Fruit fly (Drosophila melanogaster) whole organism, embryonic: ENCODE data around the gene CG43707.
A peak's percentile ranks its signal among the peaks of the same experiment; 100 is the strongest.

Source experiments
- ATbp ChIP-seq: fragments of 200-800 bp; sonication (Bioruptor generic); optimal IDR thresholded peaks from 2 replicates; lab custom pipeline; 2017; ENCODE audit warnings: missing biosample characterization, mild to moderate bottlenecking, missing genetic modification characterization, missing genetic modification reagents
- Abd-B ChIP-seq: fragments of 200-800 bp; sonication (Bioruptor generic); optimal IDR thresholded peaks from 2 replicates; lab custom pipeline; 2018; ENCODE audit warnings: missing biosample characterization, mild to moderate bottlenecking, missing genetic modification characterization, moderate library complexity
- Atf-2 ChIP-seq: fragments of 200-800 bp; sonication (Bioruptor generic); optimal IDR thresholded peaks from 2 replicates; lab custom pipeline; 2016; ENCODE audit warnings: missing biosample characterization, missing genetic modification characterization
- Atf6 ChIP-seq: fragments of 200-800 bp; sonication (Bioruptor generic); IDR thresholded peaks from 2 replicates; pipeline ENCODE4 v1.3.6; 2022; ENCODE audit warnings: missing biosample characterization, missing genetic modification characterization
- CG12155 ChIP-seq: fragments of 200-800 bp; sonication (Bioruptor generic); optimal IDR thresholded peaks from 3 replicates; lab custom pipeline; 2016; ENCODE audit warnings: missing biosample characterization, missing genetic modification characterization
- CG1832 ChIP-seq: fragments of 200-800 bp; sonication (Bioruptor generic); optimal IDR thresholded peaks from 2 replicates; lab custom pipeline; 2017; ENCODE audit warnings: missing biosample characterization, mild to moderate bottlenecking, missing genetic modification characterization, inconsistent platforms
- CG18599 ChIP-seq: fragments of 200-800 bp; sonication (Bioruptor generic); optimal IDR thresholded peaks from 3 replicates; lab custom pipeline; 2017; ENCODE audit warnings: missing biosample characterization, missing genetic modification characterization, mild to moderate bottlenecking, moderate library complexity, missing genetic modification reagents
- CG30431 ChIP-seq: fragments of 200-800 bp; sonication (Bioruptor generic); optimal IDR thresholded peaks from 2 replicates; lab custom pipeline; 2017; ENCODE audit warnings: missing biosample characterization, missing genetic modification characterization
- CG33557 ChIP-seq: fragments of 200-800 bp; sonication (Bioruptor generic); optimal IDR thresholded peaks from 2 replicates; lab custom pipeline; 2019; ENCODE audit warnings: missing biosample characterization, mild to moderate bottlenecking, missing genetic modification characterization, moderate library complexity
- CG34376 ChIP-seq: fragments of 200-800 bp; sonication (Bioruptor generic); optimal IDR thresholded peaks from 2 replicates; lab custom pipeline; 2018; ENCODE audit warnings: missing biosample characterization, mild to moderate bottlenecking, missing genetic modification characterization
- CG4328 ChIP-seq: fragments of 200-800 bp; sonication (Bioruptor generic); optimal IDR thresholded peaks from 3 replicates; lab custom pipeline; 2017; ENCODE audit warnings: missing biosample characterization, missing genetic modification reagents, missing genetic modification characterization
- CG7963 ChIP-seq: fragments of 200-800 bp; sonication (Bioruptor generic); IDR thresholded peaks from 3 replicates; pipeline ENCODE4 v1.3.6; 2022; ENCODE audit warnings: missing biosample characterization, missing genetic modification characterization; ENCODE audit not compliant: partially characterized antibody
- CG8765 ChIP-seq: fragments of 200-800 bp; sonication (Bioruptor generic); IDR thresholded peaks from 2 replicates; pipeline ENCODE4 v1.3.6; 2022; ENCODE audit warnings: missing biosample characterization, missing genetic modification characterization
- CG9932 ChIP-seq: fragments of 200-800 bp; sonication (Bioruptor generic); IDR thresholded peaks from 2 replicates; pipeline ENCODE4 v1.3.6; 2022; ENCODE audit warnings: missing biosample characterization, missing genetic modification characterization
- CrebB ChIP-seq: fragments of 200-800 bp; sonication (Bioruptor generic); optimal IDR thresholded peaks from 3 replicates; lab custom pipeline; 2018; ENCODE audit warnings: missing biosample characterization, mild to moderate bottlenecking, missing genetic modification characterization
- Dfd ChIP-seq, 2 experiments: fragments of >200 bp; optimal IDR thresholded peaks; 2 replicates each; lab custom pipeline; 2017; ENCODE audit warnings: missing biosample characterization in 2 of 2, missing genetic modification characterization in 2 of 2
- Dref ChIP-seq: fragments of 200-800 bp; sonication (Bioruptor generic); IDR thresholded peaks from 2 replicates; pipeline ENCODE4 v1.3.6; 2022; ENCODE audit warnings: missing biosample characterization, missing genetic modification characterization
- ERR ChIP-seq: fragments of 200-800 bp; sonication (Bioruptor generic); optimal IDR thresholded peaks from 2 replicates; lab custom pipeline; 2016; ENCODE audit warnings: missing biosample characterization, missing genetic modification characterization
- HLHmδ ChIP-seq: fragments of 200-800 bp; sonication (Bioruptor generic); optimal IDR thresholded peaks from 2 replicates; lab custom pipeline; 2018; ENCODE audit warnings: missing biosample characterization, mild to moderate bottlenecking, missing genetic modification characterization, moderate library complexity
- Hmr ChIP-seq: fragments of 200-800 bp; sonication (Bioruptor generic); optimal IDR thresholded peaks from 3 replicates; lab custom pipeline; 2017; ENCODE audit warnings: mild to moderate bottlenecking, missing biosample characterization, missing genetic modification reagents, missing genetic modification characterization
- Hmx ChIP-seq: fragments of 200-800 bp; sonication (Bioruptor generic); optimal IDR thresholded peaks from 2 replicates; lab custom pipeline; 2016; ENCODE audit warnings: missing biosample characterization, missing genetic modification characterization
- Kr ChIP-seq: fragments of 200-800 bp; sonication (Bioruptor generic); optimal IDR thresholded peaks from 2 replicates; lab custom pipeline; 2017; ENCODE audit warnings: missing biosample characterization, mild to moderate bottlenecking, missing genetic modification characterization
- Lpt ChIP-seq: fragments of >200 bp; optimal IDR thresholded peaks from 2 replicates; lab custom pipeline; 2018; ENCODE audit warnings: missing biosample characterization, missing genetic modification characterization
- Med ChIP-seq: fragments of 200-800 bp; sonication (Bioruptor generic); peaks from one replicate; lab custom pipeline; 2016; ENCODE audit warnings: missing biosample characterization, missing genetic modification characterization, mild to moderate bottlenecking, inconsistent platforms, moderate library complexity
- Ravus ChIP-seq: fragments of 200-800 bp; sonication (Bioruptor generic); IDR thresholded peaks from 2 replicates; pipeline ENCODE4 v1.3.6; 2022; ENCODE audit warnings: missing biosample characterization, missing genetic modification characterization
- Scr ChIP-seq: fragments of 200-800 bp; sonication (Bioruptor generic); IDR thresholded peaks from 2 replicates; pipeline ENCODE4 v1.3.6; 2022; ENCODE audit warnings: missing biosample characterization, missing genetic modification characterization; ENCODE audit not compliant: partially characterized antibody
- Spps ChIP-seq: fragments of 200-800 bp; sonication (Bioruptor generic); optimal IDR thresholded peaks from 2 replicates; lab custom pipeline; 2018; ENCODE audit warnings: missing biosample characterization, mild to moderate bottlenecking, missing genetic modification characterization
- aop ChIP-seq: fragments of 200-800 bp; sonication (Bioruptor generic); IDR thresholded peaks from 2 replicates; pipeline ENCODE4 v1.3.6; 2022; ENCODE audit warnings: missing biosample characterization, missing genetic modification characterization
- ash1 ChIP-seq: fragments of 200-800 bp; sonication (Bioruptor generic); optimal IDR thresholded peaks from 2 replicates; lab custom pipeline; 2018; ENCODE audit warnings: missing biosample characterization, mild to moderate bottlenecking, missing genetic modification characterization
- chm ChIP-seq: fragments of 200-800 bp; sonication (Bioruptor generic); IDR thresholded peaks from 2 replicates; pipeline ENCODE4 v1.3.6; 2022; ENCODE audit warnings: missing biosample characterization, missing genetic modification characterization
- chn ChIP-seq: fragments of 200-800 bp; sonication (Bioruptor generic); optimal IDR thresholded peaks from 2 replicates; lab custom pipeline; 2016; ENCODE audit warnings: missing biosample characterization, missing genetic modification characterization
- cwo ChIP-seq: fragments of 200-800 bp; sonication (Bioruptor generic); optimal IDR thresholded peaks from 3 replicates; lab custom pipeline; 2017; ENCODE audit warnings: missing biosample characterization, missing genetic modification characterization, mild to moderate bottlenecking, moderate library complexity, missing genetic modification reagents
- emc ChIP-seq: fragments of 200-800 bp; sonication (Bioruptor generic); optimal IDR thresholded peaks from 2 replicates; lab custom pipeline; 2016; ENCODE audit warnings: missing biosample characterization, missing genetic modification characterization
- fd96Cb ChIP-seq: fragments of 200-800 bp; sonication (Bioruptor generic); optimal IDR thresholded peaks from 2 replicates; lab custom pipeline; 2018; ENCODE audit warnings: missing biosample characterization, mild to moderate bottlenecking, missing genetic modification characterization, moderate library complexity
- gfzf ChIP-seq: fragments of 200-800 bp; sonication (Bioruptor generic); optimal IDR thresholded peaks from 2 replicates; lab custom pipeline; 2016; ENCODE audit warnings: missing biosample characterization, mild to moderate bottlenecking, missing genetic modification characterization, moderate library complexity
- jigr1 ChIP-seq: fragments of 200-800 bp; sonication (Bioruptor generic); IDR thresholded peaks from 3 replicates; pipeline ENCODE4 v1.3.6; 2022; ENCODE audit warnings: missing biosample characterization, missing genetic modification characterization
- kay ChIP-seq: fragments of 200-800 bp; sonication (Bioruptor generic); optimal IDR thresholded peaks from 2 replicates; lab custom pipeline; 2016; ENCODE audit warnings: missing biosample characterization, missing genetic modification characterization
- nerfin-1 ChIP-seq: fragments of 200-800 bp; sonication (Bioruptor generic); optimal IDR thresholded peaks from 3 replicates; lab custom pipeline; 2019; ENCODE audit warnings: missing biosample characterization, mild to moderate bottlenecking, missing genetic modification characterization, moderate library complexity
- nom ChIP-seq: fragments of 200-800 bp; sonication (Bioruptor generic); optimal IDR thresholded peaks from 2 replicates; lab custom pipeline; 2017; ENCODE audit warnings: missing biosample characterization, missing genetic modification characterization, mild to moderate bottlenecking, moderate library complexity, missing genetic modification reagents
- otp ChIP-seq: fragments of 200-800 bp; sonication (Bioruptor generic); IDR thresholded peaks from 3 replicates; pipeline ENCODE4, ENCODE4 v1.3.6; 2022; ENCODE audit warnings: missing biosample characterization, missing genetic modification characterization
- p53 ChIP-seq: fragments of 200-800 bp; sonication (Bioruptor generic); optimal IDR thresholded peaks from 2 replicates; lab custom pipeline; 2016; ENCODE audit warnings: missing biosample characterization, missing genetic modification characterization
- pfk ChIP-seq: fragments of 200-800 bp; sonication (Bioruptor generic); optimal IDR thresholded peaks from 2 replicates; lab custom pipeline; 2018; ENCODE audit warnings: missing biosample characterization, mild to moderate bottlenecking, missing genetic modification characterization, moderate library complexity
- pnt ChIP-seq: fragments of 200-800 bp; sonication (Bioruptor generic); optimal IDR thresholded peaks from 3 replicates; lab custom pipeline; 2016; ENCODE audit warnings: missing biosample characterization, missing genetic modification characterization
- slbo ChIP-seq: fragments of 200-800 bp; sonication (Bioruptor generic); IDR thresholded peaks from 2 replicates; pipeline ENCODE4 v1.3.6; 2022; ENCODE audit warnings: missing biosample characterization, missing genetic modification characterization
- so ChIP-seq: fragments of 200-800 bp; sonication (Bioruptor generic); IDR thresholded peaks from 3 replicates; pipeline ENCODE4 v1.3.6; 2022; ENCODE audit warnings: missing biosample characterization, missing genetic modification characterization
- stwl ChIP-seq: fragments of 200-800 bp; sonication (Bioruptor generic); optimal IDR thresholded peaks from 3 replicates; lab custom pipeline; 2018; ENCODE audit warnings: missing biosample characterization, mild to moderate bottlenecking, missing genetic modification characterization, moderate library complexity
- ttk ChIP-seq: fragments of 200-800 bp; sonication (Bioruptor generic); IDR thresholded peaks from 2 replicates; pipeline ENCODE4 v2.1.2; 2022; ENCODE audit warnings: missing biosample characterization, missing genetic modification characterization
- tup ChIP-seq: fragments of 200-800 bp; sonication (Bioruptor generic); optimal IDR thresholded peaks from 2 replicates; lab custom pipeline; 2016; ENCODE audit warnings: missing biosample characterization, mild to moderate bottlenecking, missing genetic modification characterization, moderate library complexity
- zen ChIP-seq: fragments of 200-800 bp; sonication (Bioruptor generic); optimal IDR thresholded peaks from 3 replicates; lab custom pipeline; 2018; ENCODE audit warnings: missing biosample characterization, mild to moderate bottlenecking, missing genetic modification characterization, moderate library complexity

CG43707 gene

dm6 chr2L:3778157-3779060 is 21.4 kb downstream of the CG43707 start (continued):
- TF ChIP-seq Atf-2 (no peak), chm (GFP tag; lab: Robert Waterston, UW) (0 out of 2 replicates have a peak, but pooled peaks have one; percentile 62), CG18599 (no peak), Kr (GFP tag; lab: Kevin White, UChicago) (peak; percentile 43), Hmx (no peak), CrebB (tag; lab: Kevin White, UChicago) (peak; percentile 32), Lpt (GFP tag; lab: Kevin White, UChicago) (no peak), CG1832 (no peak), Hmr (GFP tag; lab: Kevin White, UChicago) (no peak), ash1 (GFP tag; lab: Kevin White, UChicago) (no peak), ttk (GFP tag; lab: Robert Waterston, UW) (no peak), emc (GFP tag; lab: Kevin White, UChicago) (no peak), HLHmδ (GFP tag; lab: Kevin White, UChicago) (no peak), Spps (no peak), Dfd (GFP tag; optimal IDR thresholded peaks at IDR 0.05; lab: Kevin White, UChicago) (no peak), nom (peak; percentile 61), jigr1 (GFP tag; lab: Robert Waterston, UW) (no peak), so (GFP tag; lab: Robert Waterston, UW) (0 out of 3 replicates have a peak, but pooled peaks have one; percentile 21), chn (GFP tag; lab: Kevin White, UChicago) (no peak), CG12155 (peak; percentile 4), CG4328 (GFP tag; lab: Kevin White, UChicago) (no peak), Atf6 (GFP tag; lab: Robert Waterston, UW) (0 out of 2 replicates have a peak, but pooled peaks have one; percentile 7), stwl (no peak), CG9932 (GFP tag; lab: Robert Waterston, UW) (no peak), slbo (GFP tag; lab: Robert Waterston, UW) (0 out of 2 replicates have a peak, but pooled peaks have one; percentile 27), CG7963 (GFP tag; lab: Robert Waterston, UW) (no peak), ERR (no peak), ATbp (GFP tag; lab: Kevin White, UChicago) (peak; percentile 19), cwo (GFP tag; lab: Kevin White, UChicago) (peak; percentile 62), tup (GFP tag; lab: Kevin White, UChicago) (no peak), p53 (GFP tag; lab: Kevin White, UChicago) (no peak), CG30431 (GFP tag; lab: Kevin White, UChicago) (no peak), otp (GFP tag; lab: Robert Waterston, UW) (no peak), CG33557 (GFP tag; lab: Kevin White, UChicago) (no peak), pnt (GFP tag; lab: Kevin White, UChicago) (no peak), nerfin-1 (tag; lab: Kevin White, UChicago) (no peak), Dref (GFP tag; lab: Robert Waterston, UW) (no peak), CG34376 (GFP tag; lab: Kevin White, UChicago) (peak; percentile 80), Scr (GFP tag; lab: Robert Waterston, UW) (no peak), fd96Cb (peak; percentile 39), gfzf (no peak), pfk (GFP tag; lab: Kevin White, UChicago) (peak; percentile 47), Ravus (no peak; the same call in 1 of the 2 replicates), Abd-B (GFP tag; lab: Kevin White, UChicago) (no peak), aop (GFP tag; lab: Robert Waterston, UW) (no peak), zen (peak; percentile 16), CG8765 (GFP tag; lab: Robert Waterston, UW) (no peak), Med (GFP tag; lab: Kevin White, UChicago) (peak; percentile 89), kay (GFP tag; lab: Kevin White, UChicago) (no peak)
